Fruit fly (Drosophila melanogaster): Measurements from ENCODE around the gene Grx1.

Gene Grx1

dm6 chr3L:18819887-18820637, 49.0 kb upstream of the Grx1 start (continued):
- peak; percentile 64 for TF ChIP-seq sd (tag; optimal IDR thresholded peaks at IDR 0.05)
- peak; percentile 70 for TF ChIP-seq CG12299 (tag; optimal IDR thresholded peaks at IDR 0.05)
- peak; percentile 0 for TF ChIP-seq CG12391 (tag; optimal IDR thresholded peaks at IDR 0.05)
- TF ChIP-seq pros (GFP tag; optimal IDR thresholded peaks at IDR 0.05), result peak; percentile 78
- TF ChIP-seq so (GFP tag; IDR thresholded peaks at IDR 0.05), result 0 out of 3 replicates have a peak, but pooled peaks have one; percentile 16
- TF ChIP-seq CG4360 (GFP tag; IDR thresholded peaks at IDR 0.05), result peak; percentile 97
- TF ChIP-seq rib (GFP tag; IDR thresholded peaks at IDR 0.05), result no peak
- TF ChIP-seq CG34422 (GFP tag; IDR thresholded peaks at IDR 0.05), result peak; percentile 37; the same call in 1 of the 3 replicates
- peak; percentile 7 for TF ChIP-seq unpg (GFP tag; optimal IDR thresholded peaks at IDR 0.05)
- TF ChIP-seq cas (GFP tag; IDR thresholded peaks at IDR 0.05), result no peak
- peak; percentile 88 for TF ChIP-seq sens (GFP tag)
- TF ChIP-seq CG18011 (GFP tag; optimal IDR thresholded peaks at IDR 0.05), result no peak
- TF ChIP-seq insv (GFP tag; optimal IDR thresholded peaks at IDR 0.05), result no peak
- TF ChIP-seq Drgx (GFP tag; IDR thresholded peaks at IDR 0.05), result peak; percentile 50
- peak; percentile 42 for TF ChIP-seq YL-1 (GFP tag; optimal IDR thresholded peaks at IDR 0.05)
- no peak for TF ChIP-seq CG17829 (tag; optimal IDR thresholded peaks at IDR 0.05)
- no peak for TF ChIP-seq CG30403 (GFP tag; optimal IDR thresholded peaks at IDR 0.05)
- peak; percentile 41; the same call in 2 of the 3 replicates for TF ChIP-seq Aef1 (GFP tag; IDR thresholded peaks at IDR 0.05)
- peak in 1 of 2 experiments; percentile 82 for TF ChIP-seq bsh (GFP tag; optimal IDR thresholded peaks at IDR 0.05)
- peak; percentile 23 for TF ChIP-seq Vsx1 (GFP tag; optimal IDR thresholded peaks at IDR 0.05)
- TF ChIP-seq cwo (GFP tag; optimal IDR thresholded peaks at IDR 0.05), result no peak
- peak; percentile 46 for TF ChIP-seq lbe (GFP tag; optimal IDR thresholded peaks at IDR 0.05)
- TF ChIP-seq Med (GFP tag), result peak; percentile 80
- peak; percentile 51; the same call in 1 of the 2 replicates for TF ChIP-seq chm (GFP tag; IDR thresholded peaks at IDR 0.05)
- no peak for TF ChIP-seq gsb (GFP tag; IDR thresholded peaks at IDR 0.05)
- no peak for TF ChIP-seq Dp (GFP tag; optimal IDR thresholded peaks at IDR 0.05)
- no peak for TF ChIP-seq Neu2 (GFP tag; optimal IDR thresholded peaks at IDR 0.05; ENCODE audit: borderline replicate concordance)
- TF ChIP-seq stc (GFP tag; IDR thresholded peaks at IDR 0.05), result 0 out of 2 replicates have a peak, but pooled peaks have one; percentile 22
- 0 out of 2 replicates have a peak, but pooled peaks have one; percentile 28 for TF ChIP-seq crol (GFP tag; IDR thresholded peaks at IDR 0.05)
- 0 out of 2 replicates have a peak, but pooled peaks have one; percentile 13 for TF ChIP-seq CG13287 (GFP tag; IDR thresholded peaks at IDR 0.05; ENCODE audit: partially characterized antibody)
- TF ChIP-seq ftz-f1 (GFP tag; optimal IDR thresholded peaks at IDR 0.05), result peak; percentile 99
- peak; percentile 32 for TF ChIP-seq abd-A (tag; optimal IDR thresholded peaks at IDR 0.05)
- TF ChIP-seq CG12769 (tag; optimal IDR thresholded peaks at IDR 0.05), result peak; percentile 24
- TF ChIP-seq CG2116 (GFP tag; optimal IDR thresholded peaks at IDR 0.05), result peak; percentile 6
- no peak for TF ChIP-seq klu (GFP tag; IDR thresholded peaks at IDR 0.05)
- TF ChIP-seq eve (GFP tag; optimal IDR thresholded peaks at IDR 0.05), result peak in 1 of 2 experiments; percentile 69
- no peak for TF ChIP-seq CG11504 (tag; optimal IDR thresholded peaks at IDR 0.05)
- peak; percentile 8 for TF ChIP-seq exex (tag; optimal IDR thresholded peaks at IDR 0.05)
- TF ChIP-seq CG2678 (tag; optimal IDR thresholded peaks at IDR 0.05), result peak; percentile 16
- peak; percentile 21 for TF ChIP-seq Hr3 (GFP tag; optimal IDR thresholded peaks at IDR 0.05)
- peak; percentile 20 to 58 for TF ChIP-seq Trl (optimal IDR thresholded peaks at IDR 0.05)
- no peak for TF ChIP-seq Trl (GFP tag; optimal IDR thresholded peaks at IDR 0.05)
- peak; percentile 6 for TF ChIP-seq CG10543 (GFP tag; optimal IDR thresholded peaks at IDR 0.05)
- 0 out of 4 replicates have a peak, but pooled peaks have one; percentile 11 for TF ChIP-seq Dll (GFP tag; IDR thresholded peaks at IDR 0.05; ENCODE audit: partially characterized antibody)
- TF ChIP-seq CG6683 (GFP tag; optimal IDR thresholded peaks at IDR 0.05), result no peak
- peak; percentile 31 for TF ChIP-seq hkb (optimal IDR thresholded peaks at IDR 0.05)
- TF ChIP-seq hkb (GFP tag; IDR thresholded peaks at IDR 0.05), result no peak
- TF ChIP-seq sug (tag; optimal IDR thresholded peaks at IDR 0.05), result peak; percentile 72
- peak; percentile 57 for TF ChIP-seq Jarid2 (GFP tag; optimal IDR thresholded peaks at IDR 0.05)
